Worm (Caenorhabditis elegans) whole organism, late embryonic: ENCODE results near the gene Y39B6A.37.

Experiments used
- C38D4.7 ChIP-seq: fragments of 200-800 bp; sonication (Bioruptor generic); optimal IDR thresholded peaks from 2 replicates; lab custom pipeline; 2018; ENCODE audit warnings: mild to moderate bottlenecking, missing genetic modification characterization, moderate library complexity, missing compliant biosample characterization
- F13H6.1 ChIP-seq: sonication (generic microtip); optimal IDR thresholded peaks from 2 replicates; lab custom pipeline; 2016; ENCODE audit warnings: missing genetic modification characterization, missing compliant biosample characterization
- K02D7.2 ChIP-seq: sonication (generic microtip); optimal IDR thresholded peaks from 2 replicates; lab custom pipeline; 2017; ENCODE audit warnings: mild to moderate bottlenecking, missing genetic modification characterization, missing compliant biosample characterization
- T23F11.4 ChIP-seq: fragments of 200-800 bp; sonication (Bioruptor generic); optimal IDR thresholded peaks from 2 replicates; lab custom pipeline; 2018; ENCODE audit warnings: mild to moderate bottlenecking, missing genetic modification characterization, missing compliant biosample characterization
- ceh-30 ChIP-seq: fragments of 150-350 bp; optimal IDR thresholded peaks from 2 replicates; lab custom pipeline; 2014; ENCODE audit warnings: missing biosample characterization, missing genetic modification characterization
- ceh-45 ChIP-seq: fragments of 200-800 bp; sonication (Bioruptor generic); IDR thresholded peaks from 2 replicates; pipeline ENCODE4 v1.3.6; 2022; ENCODE audit warnings: missing genetic modification reagents, missing genetic modification characterization, missing compliant biosample characterization
- ceh-48 ChIP-seq: sonication (generic microtip); optimal IDR thresholded peaks from 2 replicates; lab custom pipeline; 2016; ENCODE audit warnings: missing genetic modification characterization, inconsistent platforms, missing compliant biosample characterization
- elt-4 ChIP-seq: sonication (generic microtip); optimal IDR thresholded peaks from 2 replicates; lab custom pipeline; 2016; ENCODE audit warnings: missing genetic modification characterization, missing compliant biosample characterization
- fax-1 ChIP-seq: sonication (generic microtip); optimal IDR thresholded peaks from 2 replicates; lab custom pipeline; 2016; ENCODE audit warnings: missing genotype, missing genetic modification characterization, missing compliant biosample characterization
- gmeb-2 ChIP-seq: sonication (generic microtip); optimal IDR thresholded peaks from 2 replicates; lab custom pipeline; 2016; ENCODE audit warnings: missing genetic modification characterization, inconsistent platforms, missing compliant biosample characterization
- hlh-15 ChIP-seq: sonication (generic microtip); optimal IDR thresholded peaks from 2 replicates; lab custom pipeline; 2016; ENCODE audit warnings: missing genetic modification characterization, missing compliant biosample characterization
- hlh-30 ChIP-seq: sonication (generic microtip); optimal IDR thresholded peaks from 2 replicates; lab custom pipeline; 2017; ENCODE audit warnings: antibody characterized with exemption, missing genetic modification characterization, missing compliant biosample characterization; ENCODE audit not compliant: insufficient read depth
- hlh-8 ChIP-seq: sonication (generic microtip); optimal IDR thresholded peaks from 2 replicates; lab custom pipeline; 2016; ENCODE audit warnings: missing genotype, missing genetic modification characterization, missing compliant biosample characterization
- madf-2 ChIP-seq: sonication (generic microtip); optimal IDR thresholded peaks from 2 replicates; lab custom pipeline; 2017; ENCODE audit warnings: missing genetic modification characterization, missing compliant biosample characterization
- mec-3 ChIP-seq: sonication (generic microtip); optimal IDR thresholded peaks from 2 replicates; lab custom pipeline; 2016; ENCODE audit warnings: borderline replicate concordance, missing genetic modification characterization, missing compliant biosample characterization
- nhr-11 ChIP-seq: fragments of 150-350 bp; optimal IDR thresholded peaks from 2 replicates; lab custom pipeline; 2014; ENCODE audit warnings: missing biosample characterization, missing genetic modification characterization
- nhr-232 ChIP-seq: sonication (generic microtip); optimal IDR thresholded peaks from 2 replicates; lab custom pipeline; 2016; ENCODE audit warnings: missing genetic modification characterization, missing compliant biosample characterization
- npax-4 ChIP-seq: sonication (generic microtip); optimal IDR thresholded peaks from 2 replicates; lab custom pipeline; 2016; ENCODE audit warnings: missing genetic modification characterization, missing compliant biosample characterization
- pha-2 ChIP-seq: sonication (generic microtip); optimal IDR thresholded peaks from 2 replicates; lab custom pipeline; 2017; ENCODE audit warnings: mild to moderate bottlenecking, missing genetic modification characterization, missing compliant biosample characterization
- pha-4 ChIP-seq: fragments of 150-350 bp; optimal IDR thresholded peaks from 2 replicates; lab custom pipeline; 2018; ENCODE audit warnings: missing biosample characterization, missing genetic modification reagents, missing genetic modification characterization
- rnt-1 ChIP-seq: sonication (generic microtip); optimal IDR thresholded peaks from 2 replicates; lab custom pipeline; 2016; ENCODE audit warnings: missing genetic modification characterization, missing compliant biosample characterization
- sdc-2 ChIP-seq: sonication (generic microtip); optimal IDR thresholded peaks from 2 replicates; lab custom pipeline; 2016; ENCODE audit warnings: missing genotype, missing genetic modification characterization, missing compliant biosample characterization
- sox-2 ChIP-seq: fragments of 200-800 bp; sonication (Bioruptor generic); IDR thresholded peaks from 2 replicates; pipeline ENCODE4 v1.3.6; 2022; ENCODE audit warnings: missing genetic modification reagents, missing genetic modification characterization, missing compliant biosample characterization
- sox-4 ChIP-seq: sonication (generic microtip); optimal IDR thresholded peaks from 2 replicates; lab custom pipeline; 2017; ENCODE audit warnings: mild to moderate bottlenecking, missing genetic modification characterization, inconsistent platforms, missing compliant biosample characterization
- syd-9 ChIP-seq: sonication (generic microtip); optimal IDR thresholded peaks from 2 replicates; lab custom pipeline; 2016; ENCODE audit warnings: mild to moderate bottlenecking, missing genetic modification characterization, moderate library complexity, missing compliant biosample characterization
- tbx-7 ChIP-seq: sonication (generic microtip); optimal IDR thresholded peaks from 2 replicates; lab custom pipeline; 2016; ENCODE audit warnings: missing genotype, missing genetic modification characterization, missing compliant biosample characterization
- unc-3 ChIP-seq, 2 experiments: fragments of 200-800 bp in 1 of 2; sonication (Bioruptor generic) in 1 of 2; sonication (generic microtip) in 1 of 2; conservative IDR thresholded peaks in 1 of 2; optimal IDR thresholded peaks in 1 of 2; 2 replicates each; pipeline versions ENCODE4 v1.3.6 to Lab custom; 2016 to 2022; ENCODE audit warnings: missing compliant biosample characterization in 2 of 2, missing genetic modification characterization in 2 of 2, missing genetic modification reagents in 1 of 2
- unc-55 ChIP-seq: sonication (generic microtip); optimal IDR thresholded peaks from 2 replicates; lab custom pipeline; 2017; ENCODE audit warnings: missing biosample characterization, missing genetic modification reagents, missing genetic modification characterization
- unc-86 ChIP-seq: sonication (generic microtip); optimal IDR thresholded peaks from 2 replicates; lab custom pipeline; 2016; ENCODE audit warnings: missing genetic modification characterization, missing compliant biosample characterization
- zip-5 ChIP-seq: sonication (generic microtip); optimal IDR thresholded peaks from 2 replicates; lab custom pipeline; 2016; ENCODE audit warnings: missing genetic modification characterization, missing compliant biosample characterization
- ztf-16 ChIP-seq: sonication (generic microtip); optimal IDR thresholded peaks from 2 replicates; lab custom pipeline; 2017; ENCODE audit warnings: missing genetic modification characterization, missing compliant biosample characterization

Y39B6A.37 gene

ce11 chrV:19026757-19027156, 36.1 kb downstream of the Y39B6A.37 start:
- TF ChIP-seq ceh-48 = peak; percentile 52

DNA sequence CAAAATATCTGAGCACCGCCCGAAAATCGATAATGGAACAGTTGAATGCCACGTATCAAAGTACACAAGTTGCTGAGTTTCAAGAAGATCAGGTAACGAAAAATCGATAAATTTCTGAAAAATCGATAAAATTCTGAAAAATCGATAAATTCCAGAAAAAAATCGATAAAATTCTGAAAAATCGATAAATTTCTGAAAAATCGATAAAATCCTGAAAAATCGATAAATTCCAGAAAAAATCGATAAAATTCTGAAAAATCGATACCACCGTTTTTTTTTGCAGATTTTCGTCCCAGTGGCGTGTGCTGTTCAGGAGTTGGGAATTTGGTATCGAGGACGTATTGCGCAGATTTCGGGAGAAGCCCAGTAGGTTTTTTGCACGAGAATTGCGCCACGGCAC, 36.7 kb downstream of the Y39B6A.37 start:
- TF ChIP-seq tbx-7 (no peak), ceh-48 (peak; percentile 68)

DNA sequence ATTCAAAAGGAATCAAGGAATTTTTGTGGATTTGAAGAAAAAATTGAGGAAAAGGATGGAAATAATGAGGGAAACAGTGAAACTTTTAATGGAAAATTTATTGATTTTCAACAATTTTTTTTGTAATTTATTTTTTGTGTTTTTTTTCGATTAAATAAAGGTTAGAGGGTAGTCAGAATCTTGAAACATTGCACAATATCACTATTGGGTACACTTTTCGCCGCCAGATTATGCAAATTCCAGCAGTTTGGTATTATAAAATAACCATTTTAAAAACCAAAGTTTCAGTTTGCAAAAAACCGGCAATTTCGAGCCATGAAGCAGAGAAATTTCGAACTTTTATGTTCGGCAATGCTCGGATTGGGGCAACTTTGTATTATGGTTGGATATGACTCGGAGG, 40.8 kb downstream of the Y39B6A.37 start, which contains the start of gene Y39B6A.27:
Gene Y39B6A.27, plus strand, starts transcription at position 301 of the 400 bp plus-strand sequence.
- TF ChIP-seq nhr-232 (tag; lab: Kevin White, UChicago) (no peak), sdc-2 (tag; lab: Kevin White, UChicago) (no peak), unc-3 (GFP tag; conservative IDR thresholded peaks at IDR 0.05; lab: Robert Waterston, UW) (no peak), unc-3 (tag; optimal IDR thresholded peaks at IDR 0.05; lab: Kevin White, UChicago) (no peak), nhr-11 (tag; lab: Kevin White, UChicago) (no peak), syd-9 (tag; lab: Kevin White, UChicago) (no peak), pha-2 (tag; lab: Kevin White, UChicago) (no peak), ztf-16 (tag; lab: Kevin White, UChicago) (no peak), K02D7.2 (tag; lab: Kevin White, UChicago) (no peak), T23F11.4 (no peak), hlh-8 (tag; lab: Kevin White, UChicago) (no peak), fax-1 (tag; lab: Kevin White, UChicago) (no peak), rnt-1 (tag; lab: Kevin White, UChicago) (no peak), zip-5 (tag; lab: Kevin White, UChicago) (no peak), F13H6.1 (tag; lab: Kevin White, UChicago) (no peak)

DNA sequence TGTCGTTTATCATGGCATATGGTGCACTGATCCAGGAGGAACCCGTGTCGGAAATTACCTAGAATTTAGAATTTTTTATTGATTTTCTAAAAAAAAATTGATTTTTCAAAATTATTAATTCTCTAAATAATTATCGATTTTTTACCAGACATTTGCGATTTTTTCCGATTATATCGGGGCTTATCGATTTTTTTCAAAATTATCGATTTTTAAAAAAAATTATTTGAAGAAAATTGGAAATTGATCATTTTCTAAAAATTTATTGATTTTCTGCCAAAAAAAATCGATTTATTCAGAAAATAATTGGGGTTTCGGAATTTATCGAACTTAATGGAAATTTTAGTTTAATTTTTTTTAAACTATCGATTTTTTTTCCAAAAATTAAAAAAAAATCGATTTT, 45.4 kb downstream of the Y39B6A.37 start:
- TF ChIP-seq ceh-48 = peak; percentile 37
- no peak for TF ChIP-seq C38D4.7 (GFP tag; lab: Kevin White, UChicago)
- no peak for TF ChIP-seq ceh-45 (GFP tag; lab: Robert Waterston, UW)

DNA sequence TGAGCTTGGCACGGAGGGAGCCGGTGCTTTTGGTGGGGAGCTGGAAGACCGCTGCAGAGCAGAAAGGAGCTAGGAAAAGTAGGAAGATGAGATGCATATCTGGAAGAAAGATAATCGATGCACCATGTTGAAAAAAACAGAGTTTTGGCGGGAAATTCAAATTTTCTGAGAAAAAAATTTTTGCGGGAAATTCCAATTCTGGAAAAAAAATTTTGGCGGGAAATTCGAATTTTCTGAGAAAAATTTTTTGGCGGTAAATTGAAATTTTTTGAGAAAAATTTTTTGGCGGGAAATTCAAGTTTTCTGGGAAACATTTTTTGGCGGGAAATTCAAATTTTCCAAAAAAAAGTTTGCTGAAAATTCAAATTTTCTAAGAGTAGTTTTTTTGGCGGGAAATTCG, 46.6 kb downstream of the Y39B6A.37 start, which contains the start of gene asp-17:
Gene asp-17, minus strand, starts transcription at position 101 of the 400 bp plus-strand sequence.
- TF ChIP-seq npax-4 (no peak), pha-4 (tag; lab: Kevin White, UChicago) (no peak), mec-3 (tag; lab: Kevin White, UChicago) (no peak), sox-4 (tag; lab: Kevin White, UChicago) (no peak), ceh-48 (no peak), unc-55 (GFP tag; lab: Kevin White, UChicago) (no peak), F13H6.1 (tag; lab: Kevin White, UChicago) (no peak), ceh-30 (tag; lab: Kevin White, UChicago) (no peak), madf-2 (tag; lab: Kevin White, UChicago) (no peak), unc-86 (no peak)
- TF ChIP-seq, all 69 proteins: peak for 0

ce11 chrV:19042256-19042655, 51.6 kb downstream of the Y39B6A.37 start, which contains the start of gene asp-16:
asp-16 (minus strand) TSS chrV:19042605.
- TF ChIP-seq hlh-30 (tag; lab: Kevin White, UChicago) (no peak), hlh-15 (tag; lab: Kevin White, UChicago) (no peak), elt-4 (tag; lab: Kevin White, UChicago) (peak; percentile 18), gmeb-2 (tag; lab: Kevin White, UChicago) (no peak), sox-2 (GFP tag; lab: Robert Waterston, UW) (no peak)
